Worm (Caenorhabditis elegans) whole organism, L1 larva: ENCODE data around the gene fbxb-22.

Source experiments
- C16A3.4 ChIP-seq: fragments of 150-350 bp; optimal IDR thresholded peaks from 2 replicates; lab custom pipeline; 2014; ENCODE audit warnings: missing biosample characterization, missing genetic modification characterization
- C34B4.2 ChIP-seq: sonication (generic microtip); optimal IDR thresholded peaks from 2 replicates; lab custom pipeline; 2017; ENCODE audit warnings: mild to moderate bottlenecking, missing genetic modification characterization, missing compliant biosample characterization
- aha-1 ChIP-seq: fragments of 150-350 bp; optimal IDR thresholded peaks from 2 replicates; lab custom pipeline; 2014; ENCODE audit warnings: missing biosample characterization, missing genetic modification characterization
- alr-1 ChIP-seq: fragments of 200-800 bp; sonication (Bioruptor generic); optimal IDR thresholded peaks from 2 replicates; lab custom pipeline; 2018; ENCODE audit warnings: borderline replicate concordance, mild to moderate bottlenecking, missing genetic modification characterization, missing compliant biosample characterization
- aly-2 ChIP-seq: fragments of 150-350 bp; optimal IDR thresholded peaks from 2 replicates; lab custom pipeline; 2014; ENCODE audit warnings: missing biosample characterization, missing genetic modification characterization
- ama-1 ChIP-seq: fragments of 150-350 bp; optimal IDR thresholded peaks from 2 replicates; lab custom pipeline; 2014
- ceh-63 ChIP-seq: fragments of 200-800 bp; sonication (Bioruptor generic); optimal IDR thresholded peaks from 2 replicates; lab custom pipeline; 2018; ENCODE audit warnings: mild to moderate bottlenecking, missing genetic modification characterization, missing compliant biosample characterization
- ceh-8 ChIP-seq: fragments of 200-800 bp; sonication (Bioruptor generic); optimal IDR thresholded peaks from 2 replicates; lab custom pipeline; 2018; ENCODE audit warnings: mild to moderate bottlenecking, missing genetic modification characterization, moderate library complexity, missing compliant biosample characterization
- ceh-90 ChIP-seq: sonication (generic microtip); optimal IDR thresholded peaks from 2 replicates; lab custom pipeline; 2016; ENCODE audit warnings: missing genetic modification characterization, missing compliant biosample characterization
- ces-1 ChIP-seq: fragments of 150-350 bp; optimal IDR thresholded peaks from 2 replicates; lab custom pipeline; 2014; ENCODE audit warnings: missing biosample characterization, missing genetic modification reagents, missing genetic modification characterization
- dpl-1 ChIP-seq, 3 experiments: fragments of 150-350 bp in 2 of 3; sonication (generic microtip) in 1 of 3; optimal IDR thresholded peaks; 2 replicates each; lab custom pipeline; 2014 to 2017; ENCODE audit warnings: missing biosample characterization in 3 of 3, missing genetic modification characterization in 3 of 3, missing genetic modification reagents in 3 of 3
- dsc-1 ChIP-seq: sonication (generic microtip); optimal IDR thresholded peaks from 2 replicates; lab custom pipeline; 2016; ENCODE audit warnings: mild to moderate bottlenecking, missing genetic modification characterization, missing compliant biosample characterization
- efl-1 ChIP-seq, 4 experiments: fragments of 150-350 bp; optimal IDR thresholded peaks in 3 of 4; peaks in 1 of 4; 1 replicate in 1 of 4; 2 replicates in 3 of 4; lab custom pipeline; 2014; ENCODE audit warnings: missing biosample characterization in 2 of 4, missing genetic modification characterization in 2 of 4, missing genetic modification reagents in 2 of 4
- egl-13 ChIP-seq: sonication (generic microtip); optimal IDR thresholded peaks from 2 replicates; lab custom pipeline; 2016; ENCODE audit warnings: missing genotype, missing genetic modification reagents, missing genetic modification characterization, missing compliant biosample characterization
- egl-27 ChIP-seq, 2 experiments: fragments of 150-350 bp in 1 of 2; sonication (generic microtip); optimal IDR thresholded peaks; 3 replicates each; lab custom pipeline; 2017 to 2018; ENCODE audit warnings: missing biosample characterization in 2 of 2, missing genetic modification characterization in 2 of 2, missing genetic modification reagents in 2 of 2
- elt-3 ChIP-seq, 6 experiments: fragments of 150-350 bp in 1 of 6; sonication (generic microtip); optimal IDR thresholded peaks; 2 replicates each; lab custom pipeline; 2017 to 2018; ENCODE audit warnings: missing biosample characterization in 6 of 6, missing genetic modification characterization in 6 of 6, inconsistent platforms in 1 of 6
- fkh-10 ChIP-seq: sonication (generic microtip); optimal IDR thresholded peaks from 2 replicates; lab custom pipeline; 2017; ENCODE audit warnings: missing biosample characterization, missing genetic modification reagents, missing genetic modification characterization
- fkh-4 ChIP-seq: sonication (generic microtip); optimal IDR thresholded peaks from 2 replicates; lab custom pipeline; 2016; ENCODE audit warnings: missing compliant biosample characterization, missing genetic modification characterization, borderline replicate concordance
- fkh-8 ChIP-seq: sonication (generic microtip); optimal IDR thresholded peaks from 2 replicates; lab custom pipeline; 2016; ENCODE audit warnings: mild to moderate bottlenecking, missing genetic modification characterization, missing compliant biosample characterization
- fos-1 ChIP-seq: fragments of 150-350 bp; optimal IDR thresholded peaks from 2 replicates; lab custom pipeline; 2014; ENCODE audit warnings: missing biosample characterization, missing genetic modification characterization
- grh-1 ChIP-seq: fragments of 200-800 bp; sonication (Bioruptor generic); IDR thresholded peaks from 2 replicates; pipeline ENCODE4 v1.3.6; 2022; ENCODE audit warnings: missing genetic modification reagents, missing genetic modification characterization, missing compliant biosample characterization
- hlh-4 ChIP-seq: sonication (generic microtip); optimal IDR thresholded peaks from 2 replicates; lab custom pipeline; 2016; ENCODE audit warnings: mild to moderate bottlenecking, missing genetic modification characterization, missing compliant biosample characterization
- lin-13 ChIP-seq: fragments of 150-350 bp; optimal IDR thresholded peaks from 2 replicates; lab custom pipeline; 2014; ENCODE audit warnings: missing biosample characterization, missing genetic modification reagents, missing genetic modification characterization
- lin-14 ChIP-seq: fragments of 200-800 bp; sonication (Bioruptor generic); optimal IDR thresholded peaks from 2 replicates; lab custom pipeline; 2018; ENCODE audit warnings: mild to moderate bottlenecking, missing genetic modification characterization, moderate library complexity, missing compliant biosample characterization
- lin-39 ChIP-seq: fragments of 150-350 bp; optimal IDR thresholded peaks from 2 replicates; lab custom pipeline; 2014; ENCODE audit warnings: missing biosample characterization, missing genetic modification reagents, missing genetic modification characterization
- lsy-2 ChIP-seq, 2 experiments: fragments of 150-350 bp; optimal IDR thresholded peaks; 2 replicates each; lab custom pipeline; 2014; ENCODE audit warnings: missing biosample characterization in 2 of 2, missing genetic modification characterization in 2 of 2
- mab-9 ChIP-seq: fragments of 200-800 bp; sonication (Bioruptor generic); IDR thresholded peaks from 2 replicates; pipeline ENCODE4 v1.3.6; 2022; ENCODE audit warnings: missing genetic modification reagents, missing genetic modification characterization, missing compliant biosample characterization
- mdl-1 ChIP-seq, 2 experiments: fragments of 150-350 bp; optimal IDR thresholded peaks; 2 replicates each; lab custom pipeline; 2014 to 2017; ENCODE audit warnings: missing biosample characterization in 2 of 2, missing genetic modification characterization in 2 of 2, inconsistent platforms in 1 of 2
- mef-2 ChIP-seq: fragments of 150-350 bp; optimal IDR thresholded peaks from 2 replicates; lab custom pipeline; 2014; ENCODE audit warnings: missing biosample characterization, missing genetic modification characterization
- mep-1 ChIP-seq: fragments of 150-350 bp; optimal IDR thresholded peaks from 2 replicates; lab custom pipeline; 2014; ENCODE audit warnings: missing biosample characterization, missing genetic modification characterization
- nhr-11 ChIP-seq: fragments of 150-350 bp; optimal IDR thresholded peaks from 2 replicates; lab custom pipeline; 2014; ENCODE audit warnings: missing biosample characterization, missing genetic modification characterization
- nhr-12 ChIP-seq: sonication (generic microtip); optimal IDR thresholded peaks from 2 replicates; lab custom pipeline; 2017; ENCODE audit warnings: missing biosample characterization, missing genetic modification characterization
- nhr-19 ChIP-seq: fragments of 200-800 bp; sonication (Bioruptor generic); conservative IDR thresholded peaks from 2 replicates; pipeline ENCODE4 v1.3.6; 2022; ENCODE audit warnings: missing genetic modification characterization, missing compliant biosample characterization
- nhr-20 ChIP-seq: sonication (generic microtip); optimal IDR thresholded peaks from 2 replicates; lab custom pipeline; 2016; ENCODE audit warnings: mild to moderate bottlenecking, missing genetic modification characterization, missing compliant biosample characterization
- nhr-28 ChIP-seq: fragments of 150-350 bp; optimal IDR thresholded peaks from 2 replicates; lab custom pipeline; 2014; ENCODE audit warnings: missing biosample characterization, missing genetic modification characterization
- nhr-47 ChIP-seq: sonication (generic microtip); optimal IDR thresholded peaks from 2 replicates; lab custom pipeline; 2016; ENCODE audit warnings: mild to moderate bottlenecking, missing genetic modification characterization, moderate library complexity, missing compliant biosample characterization
- nhr-76 ChIP-seq: sonication (generic microtip); optimal IDR thresholded peaks from 2 replicates; lab custom pipeline; 2017; ENCODE audit warnings: missing biosample characterization, missing genetic modification characterization
- nhr-77 ChIP-seq: fragments of 150-350 bp; optimal IDR thresholded peaks from 2 replicates; lab custom pipeline; 2014; ENCODE audit warnings: missing biosample characterization, missing genetic modification characterization
- nhr-84 ChIP-seq: sonication (generic microtip); optimal IDR thresholded peaks from 2 replicates; lab custom pipeline; 2017; ENCODE audit warnings: missing biosample characterization, missing genetic modification characterization
- nhr-85 ChIP-seq: sonication (generic microtip); peaks from one replicate; lab custom pipeline; 2016; ENCODE audit warnings: missing genetic modification characterization, inconsistent platforms, missing compliant biosample characterization
- nhr-90 ChIP-seq: sonication (generic microtip); optimal IDR thresholded peaks from 2 replicates; lab custom pipeline; 2016; ENCODE audit warnings: mild to moderate bottlenecking, missing genetic modification characterization, missing compliant biosample characterization; ENCODE audit not compliant: poor library complexity
- pag-3 ChIP-seq: sonication (generic microtip); optimal IDR thresholded peaks from 2 replicates; lab custom pipeline; 2017; ENCODE audit warnings: missing genetic modification characterization, mild to moderate bottlenecking, missing compliant biosample characterization, antibody characterized with exemption, borderline replicate concordance; ENCODE audit not compliant: insufficient read depth
- pax-3 ChIP-seq: fragments of 200-800 bp; sonication (Bioruptor generic); optimal IDR thresholded peaks from 2 replicates; lab custom pipeline; 2018; ENCODE audit warnings: mild to moderate bottlenecking, missing genetic modification characterization, moderate library complexity, missing compliant biosample characterization
- rnt-1 ChIP-seq: sonication (generic microtip); optimal IDR thresholded peaks from 2 replicates; lab custom pipeline; 2016; ENCODE audit warnings: mild to moderate bottlenecking, missing genetic modification characterization, moderate library complexity, missing compliant biosample characterization
- snu-23 ChIP-seq: sonication (generic microtip); optimal IDR thresholded peaks from 2 replicates; lab custom pipeline; 2016; ENCODE audit warnings: missing genetic modification characterization, missing compliant biosample characterization
- sup-37 ChIP-seq: fragments of 200-800 bp; sonication (Bioruptor generic); optimal IDR thresholded peaks from 2 replicates; lab custom pipeline; 2018; ENCODE audit warnings: mild to moderate bottlenecking, missing genetic modification characterization, missing compliant biosample characterization
- tlp-1 ChIP-seq: fragments of 150-350 bp; optimal IDR thresholded peaks from 2 replicates; lab custom pipeline; 2014; ENCODE audit warnings: missing biosample characterization, missing genetic modification characterization
- unc-98 ChIP-seq: fragments of 200-800 bp; sonication (Bioruptor generic); IDR thresholded peaks from 2 replicates; pipeline ENCODE4 v1.3.6; 2022; ENCODE audit warnings: missing genetic modification characterization, missing compliant biosample characterization
- vab-15 ChIP-seq: sonication (generic microtip); optimal IDR thresholded peaks from 2 replicates; lab custom pipeline; 2017; ENCODE audit warnings: missing genotype, mild to moderate bottlenecking, missing genetic modification characterization, missing compliant biosample characterization
- zip-4 ChIP-seq: fragments of 200-800 bp; sonication (Bioruptor generic); optimal IDR thresholded peaks from 2 replicates; lab custom pipeline; 2018; ENCODE audit warnings: mild to moderate bottlenecking, missing genetic modification characterization, moderate library complexity, missing compliant biosample characterization
- ztf-11 ChIP-seq, 2 experiments: sonication (generic microtip); optimal IDR thresholded peaks; 2 replicates each; lab custom pipeline; 2016 to 2017; ENCODE audit warnings: missing genetic modification characterization in 2 of 2, missing biosample characterization in 1 of 2, missing compliant biosample characterization in 1 of 2
- ztf-4 ChIP-seq: fragments of 150-350 bp; optimal IDR thresholded peaks from 2 replicates; lab custom pipeline; 2014; ENCODE audit warnings: missing biosample characterization, missing genetic modification characterization

fbxb-22 gene

ce11 chrIII:11870009-11870408, 13.5 kb downstream of the fbxb-22 start (continued):
- TF ChIP-seq pag-3 (peak; percentile 43), egl-27 (tag; optimal IDR thresholded peaks at IDR 0.05; lab: Kevin White, UChicago) (peak in 1 of 2 experiments; percentile 47), nhr-19 (GFP tag; lab: Robert Waterston, UW) (peak; percentile 80), alr-1 (tag; lab: Kevin White, UChicago) (no peak), nhr-85 (tag; lab: Kevin White, UChicago) (peak; percentile 91), dsc-1 (peak; percentile 72), fos-1 (tag; lab: Kevin White, UChicago) (peak; percentile 55), C34B4.2 (no peak), nhr-76 (no peak), ama-1 (peak; percentile 39), dpl-1 (GFP tag; optimal IDR thresholded peaks at IDR 0.05; lab: Kevin White, UChicago) (peak; percentile 56 to 83 (median 77)), ceh-8 (GFP tag; lab: Kevin White, UChicago) (peak; percentile 12), nhr-84 (tag; lab: Kevin White, UChicago) (no peak), C16A3.4 (tag; lab: Kevin White, UChicago) (peak; percentile 81), tlp-1 (tag; lab: Kevin White, UChicago) (no peak), nhr-77 (tag; lab: Kevin White, UChicago) (peak; percentile 79), nhr-47 (tag; lab: Kevin White, UChicago) (peak; percentile 90), fkh-4 (tag; lab: Kevin White, UChicago) (peak; percentile 89), lin-13 (GFP tag; lab: Kevin White, UChicago) (peak; percentile 88), mep-1 (tag; lab: Kevin White, UChicago) (peak; percentile 94), elt-3 (tag; optimal IDR thresholded peaks at IDR 0.05; lab: Kevin White, UChicago) (no peak), grh-1 (GFP tag; lab: Robert Waterston, UW) (no peak), sup-37 (GFP tag; lab: Kevin White, UChicago) (no peak), ztf-11 (tag; optimal IDR thresholded peaks at IDR 0.05; lab: Kevin White, UChicago) (peak in 1 of 2 experiments; percentile 86), lsy-2 (tag; optimal IDR thresholded peaks at IDR 0.05; lab: Kevin White, UChicago) (peak; percentile 86 to 92), rnt-1 (tag; lab: Kevin White, UChicago) (peak; percentile 98), ceh-63 (no peak), pax-3 (tag; lab: Kevin White, UChicago) (peak; percentile 86), lin-39 (tag; lab: Kevin White, UChicago) (peak; percentile 47), egl-13 (tag; lab: Kevin White, UChicago) (peak; percentile 64), efl-1 (optimal IDR thresholded peaks at IDR 0.05; lab: Kevin White, UChicago) (peak; percentile 86 to 89), efl-1 (GFP tag; optimal IDR thresholded peaks at IDR 0.05 in 1 of 2; lab: Kevin White, UChicago) (peak; percentile 77 to 96), ceh-90 (peak; percentile 85), nhr-20 (tag; lab: Kevin White, UChicago) (peak; percentile 86), lin-14 (GFP tag; lab: Kevin White, UChicago) (peak; percentile 98), ces-1 (no peak), nhr-12 (tag; lab: Kevin White, UChicago) (no peak), nhr-28 (tag; lab: Kevin White, UChicago) (no peak), fkh-10 (GFP tag; lab: Kevin White, UChicago) (peak; percentile 49), zip-4 (no peak), mef-2 (tag; lab: Kevin White, UChicago) (peak; percentile 47), nhr-90 (tag; lab: Kevin White, UChicago) (peak; percentile 89), snu-23 (peak; percentile 91), fkh-8 (tag; lab: Kevin White, UChicago) (peak; percentile 94), aha-1 (tag; lab: Kevin White, UChicago) (peak; percentile 1), nhr-11 (tag; lab: Kevin White, UChicago) (no peak), hlh-4 (tag; lab: Kevin White, UChicago) (no peak), unc-98 (peak; percentile 81), aly-2 (no peak), mab-9 (GFP tag; lab: Robert Waterston, UW) (peak; percentile 79), vab-15 (tag; lab: Kevin White, UChicago) (peak; percentile 79), ztf-4 (tag; lab: Kevin White, UChicago) (peak; percentile 76), mdl-1 (tag; optimal IDR thresholded peaks at IDR 0.05; lab: Kevin White, UChicago) (peak in 1 of 2 experiments; percentile 89)
